Worm (Caenorhabditis elegans) whole organism, mixed stage, embryonic: ENCODE data around the gene F46F5.16.

Experiments
- bed-3 ChIP-seq: fragments of 200-800 bp; sonication (Bioruptor generic); optimal IDR thresholded peaks from 3 replicates; lab custom pipeline; 2018; ENCODE audit warnings: mild to moderate bottlenecking, missing genetic modification characterization, moderate library complexity, missing compliant biosample characterization
- blmp-1 ChIP-seq: fragments of 150-350 bp; optimal IDR thresholded peaks from 2 replicates; lab custom pipeline; 2014; ENCODE audit warnings: missing biosample characterization, missing genetic modification characterization
- ces-1 ChIP-seq: fragments of 150-350 bp; optimal IDR thresholded peaks from 2 replicates; lab custom pipeline; 2014; ENCODE audit warnings: missing biosample characterization, missing genetic modification reagents, missing genetic modification characterization
- elt-1 ChIP-seq: sonication (generic microtip); optimal IDR thresholded peaks from 2 replicates; lab custom pipeline; 2017; ENCODE audit warnings: missing genetic modification characterization, mild to moderate bottlenecking, missing compliant biosample characterization, antibody characterized with exemption, moderate library complexity, borderline replicate concordance; ENCODE audit not compliant: insufficient read depth
- elt-3 ChIP-seq: fragments of 150-350 bp; optimal IDR thresholded peaks from 2 replicates; lab custom pipeline; 2014; ENCODE audit warnings: missing biosample characterization, missing genetic modification characterization
- lsy-2 ChIP-seq: fragments of 150-350 bp; optimal IDR thresholded peaks from 2 replicates; lab custom pipeline; 2014; ENCODE audit warnings: missing biosample characterization, missing genetic modification characterization
- mab-5 ChIP-seq: fragments of 150-350 bp; optimal IDR thresholded peaks from 2 replicates; lab custom pipeline; 2014; ENCODE audit warnings: missing biosample characterization, missing genetic modification characterization
- nhr-12 ChIP-seq: fragments of 150-350 bp; optimal IDR thresholded peaks from 2 replicates; lab custom pipeline; 2014; ENCODE audit warnings: missing biosample characterization, missing genetic modification characterization
- unc-62 ChIP-seq: fragments of 150-350 bp; optimal IDR thresholded peaks from 2 replicates; lab custom pipeline; 2014; ENCODE audit warnings: missing biosample characterization, missing genetic modification reagents, missing genetic modification characterization

DNA sequence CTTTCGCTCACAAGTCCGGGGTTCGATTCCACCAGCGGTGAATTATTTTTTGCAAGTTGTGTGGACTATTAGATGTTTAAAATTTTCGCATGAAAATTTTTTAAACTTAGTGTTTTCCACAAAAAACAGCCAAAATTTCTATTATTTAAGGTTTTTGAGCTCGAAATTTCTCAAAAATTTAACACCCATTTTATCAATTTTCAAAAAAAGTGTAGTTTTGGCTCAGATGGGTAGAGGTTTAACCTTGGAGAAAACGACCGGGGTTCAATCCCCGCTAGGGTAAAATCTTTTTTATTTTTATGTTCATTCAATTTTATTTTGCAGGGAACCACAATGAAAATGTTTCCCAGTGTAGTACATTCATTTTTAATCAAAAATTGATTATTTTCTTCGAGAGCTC is 17.8 kb upstream of the F46F5.16 start:
- no peak for TF ChIP-seq bed-3 (GFP tag; lab: Kevin White, UChicago)
- TF ChIP-seq blmp-1 (tag; lab: Kevin White, UChicago): no peak
- TF ChIP-seq elt-3 (tag; lab: Kevin White, UChicago): no peak
- no peak for TF ChIP-seq ces-1 (GFP tag; lab: Kevin White, UChicago)
- TF ChIP-seq nhr-12 (tag; lab: Kevin White, UChicago): no peak
- no peak for TF ChIP-seq mab-5 (tag; lab: Kevin White, UChicago)
- TF ChIP-seq lsy-2: no peak
- TF ChIP-seq elt-1 (tag; lab: Kevin White, UChicago): no peak
- TF ChIP-seq unc-62 (GFP tag; lab: Kevin White, UChicago): no peak
